Worm (Caenorhabditis elegans): ENCODE results near the gene W02A2.9.

- TF ChIP-seq med-1 (GFP tag; optimal IDR thresholded peaks at IDR 0.05; ENCODE audit: insufficient read depth), result no peak
- TF ChIP-seq cog-1 (tag; optimal IDR thresholded peaks at IDR 0.05), result no peak
- TF ChIP-seq flt-1 (GFP tag; IDR thresholded peaks at IDR 0.05), result no peak
Observed at ce11 chrIV:13377716-13378115, 30.3 kb downstream of the W02A2.9 start, which contains the start of gene mau-8.

Measured in whole organism, midembryonic.